Worm (Caenorhabditis elegans) whole organism, L1 larva: ENCODE results near the gene Y60A9.1.
A peak's percentile ranks its signal among the peaks of the same experiment; 100 is the strongest.

Experiments
- C04F5.9 ChIP-seq: sonication (generic microtip); optimal IDR thresholded peaks from 2 replicates; lab custom pipeline; 2016; ENCODE audit warnings: missing genetic modification characterization, missing compliant biosample characterization
- C16A3.4 ChIP-seq: fragments of 150-350 bp; optimal IDR thresholded peaks from 2 replicates; lab custom pipeline; 2014; ENCODE audit warnings: missing biosample characterization, missing genetic modification characterization
- C34B4.2 ChIP-seq: sonication (generic microtip); optimal IDR thresholded peaks from 2 replicates; lab custom pipeline; 2017; ENCODE audit warnings: mild to moderate bottlenecking, missing genetic modification characterization, missing compliant biosample characterization
- Y116A8C.19 ChIP-seq: sonication (generic microtip); optimal IDR thresholded peaks from 2 replicates; lab custom pipeline; 2016; ENCODE audit warnings: missing compliant biosample characterization, missing genetic modification characterization, borderline replicate concordance
- aha-1 ChIP-seq: fragments of 150-350 bp; optimal IDR thresholded peaks from 2 replicates; lab custom pipeline; 2014; ENCODE audit warnings: missing biosample characterization, missing genetic modification characterization
- alr-1 ChIP-seq: fragments of 200-800 bp; sonication (Bioruptor generic); optimal IDR thresholded peaks from 2 replicates; lab custom pipeline; 2018; ENCODE audit warnings: borderline replicate concordance, mild to moderate bottlenecking, missing genetic modification characterization, missing compliant biosample characterization
- ama-1 ChIP-seq: fragments of 150-350 bp; optimal IDR thresholded peaks from 2 replicates; lab custom pipeline; 2014
- blmp-1 ChIP-seq: fragments of 150-350 bp; optimal IDR thresholded peaks from 2 replicates; lab custom pipeline; 2014; ENCODE audit warnings: missing biosample characterization, missing genetic modification characterization
- ceh-8 ChIP-seq: fragments of 200-800 bp; sonication (Bioruptor generic); optimal IDR thresholded peaks from 2 replicates; lab custom pipeline; 2018; ENCODE audit warnings: mild to moderate bottlenecking, missing genetic modification characterization, moderate library complexity, missing compliant biosample characterization
- ceh-90 ChIP-seq: sonication (generic microtip); optimal IDR thresholded peaks from 2 replicates; lab custom pipeline; 2016; ENCODE audit warnings: missing genetic modification characterization, missing compliant biosample characterization
- dpl-1 ChIP-seq, 3 experiments: fragments of 150-350 bp in 2 of 3; sonication (generic microtip) in 1 of 3; optimal IDR thresholded peaks; 2 replicates each; lab custom pipeline; 2014 to 2017; ENCODE audit warnings: missing biosample characterization in 3 of 3, missing genetic modification characterization in 3 of 3, missing genetic modification reagents in 3 of 3
- dsc-1 ChIP-seq: sonication (generic microtip); optimal IDR thresholded peaks from 2 replicates; lab custom pipeline; 2016; ENCODE audit warnings: mild to moderate bottlenecking, missing genetic modification characterization, missing compliant biosample characterization
- efl-1 ChIP-seq, 4 experiments: fragments of 150-350 bp; optimal IDR thresholded peaks in 3 of 4; peaks in 1 of 4; 1 replicate in 1 of 4; 2 replicates in 3 of 4; lab custom pipeline; 2014; ENCODE audit warnings: missing biosample characterization in 2 of 4, missing genetic modification characterization in 2 of 4, missing genetic modification reagents in 2 of 4
- elt-2 ChIP-seq: sonication (generic microtip); optimal IDR thresholded peaks from 2 replicates; lab custom pipeline; 2016; ENCODE audit warnings: missing genetic modification characterization, mild to moderate bottlenecking, inconsistent platforms, missing compliant biosample characterization, missing genetic modification reagents
- ets-5 ChIP-seq: fragments of 200-800 bp; sonication (Bioruptor generic); IDR thresholded peaks from 2 replicates; pipeline ENCODE4 v1.3.6; 2022; ENCODE audit warnings: missing genetic modification characterization, missing compliant biosample characterization
- fkh-10 ChIP-seq: sonication (generic microtip); optimal IDR thresholded peaks from 2 replicates; lab custom pipeline; 2017; ENCODE audit warnings: missing biosample characterization, missing genetic modification reagents, missing genetic modification characterization
- fkh-4 ChIP-seq: sonication (generic microtip); optimal IDR thresholded peaks from 2 replicates; lab custom pipeline; 2016; ENCODE audit warnings: missing compliant biosample characterization, missing genetic modification characterization, borderline replicate concordance
- isw-1 ChIP-seq: fragments of 200-800 bp; sonication (Bioruptor generic); IDR thresholded peaks from 2 replicates; pipeline ENCODE4 v1.3.6; 2022; ENCODE audit warnings: missing genetic modification characterization, missing compliant biosample characterization
- lin-15B ChIP-seq: fragments of 150-350 bp; sonication (generic microtip); optimal IDR thresholded peaks from 3 replicates; lab custom pipeline; 2014; ENCODE audit warnings: missing biosample characterization, missing genetic modification characterization
- lin-39 ChIP-seq: fragments of 150-350 bp; optimal IDR thresholded peaks from 2 replicates; lab custom pipeline; 2014; ENCODE audit warnings: missing biosample characterization, missing genetic modification reagents, missing genetic modification characterization
- lir-3 ChIP-seq: sonication (generic microtip); optimal IDR thresholded peaks from 2 replicates; lab custom pipeline; 2016; ENCODE audit warnings: mild to moderate bottlenecking, missing genetic modification characterization, moderate library complexity, missing compliant biosample characterization; ENCODE audit not compliant: poor library complexity
- lsy-2 ChIP-seq, 2 experiments: fragments of 150-350 bp; optimal IDR thresholded peaks; 2 replicates each; lab custom pipeline; 2014; ENCODE audit warnings: missing biosample characterization in 2 of 2, missing genetic modification characterization in 2 of 2
- mab-9 ChIP-seq: fragments of 200-800 bp; sonication (Bioruptor generic); IDR thresholded peaks from 2 replicates; pipeline ENCODE4 v1.3.6; 2022; ENCODE audit warnings: missing genetic modification reagents, missing genetic modification characterization, missing compliant biosample characterization
- mdl-1 ChIP-seq, 2 experiments: fragments of 150-350 bp; optimal IDR thresholded peaks; 2 replicates each; lab custom pipeline; 2014 to 2017; ENCODE audit warnings: missing biosample characterization in 2 of 2, missing genetic modification characterization in 2 of 2, inconsistent platforms in 1 of 2
- mep-1 ChIP-seq: fragments of 150-350 bp; optimal IDR thresholded peaks from 2 replicates; lab custom pipeline; 2014; ENCODE audit warnings: missing biosample characterization, missing genetic modification characterization
- nhr-11 ChIP-seq: fragments of 150-350 bp; optimal IDR thresholded peaks from 2 replicates; lab custom pipeline; 2014; ENCODE audit warnings: missing biosample characterization, missing genetic modification characterization
- nhr-12 ChIP-seq: sonication (generic microtip); optimal IDR thresholded peaks from 2 replicates; lab custom pipeline; 2017; ENCODE audit warnings: missing biosample characterization, missing genetic modification characterization
- nhr-19 ChIP-seq: fragments of 200-800 bp; sonication (Bioruptor generic); conservative IDR thresholded peaks from 2 replicates; pipeline ENCODE4 v1.3.6; 2022; ENCODE audit warnings: missing genetic modification characterization, missing compliant biosample characterization
- nhr-237 ChIP-seq: fragments of 150-350 bp; optimal IDR thresholded peaks from 2 replicates; lab custom pipeline; 2014; ENCODE audit warnings: missing biosample characterization, missing genetic modification characterization
- nhr-47 ChIP-seq: sonication (generic microtip); optimal IDR thresholded peaks from 2 replicates; lab custom pipeline; 2016; ENCODE audit warnings: mild to moderate bottlenecking, missing genetic modification characterization, moderate library complexity, missing compliant biosample characterization
- nhr-71 ChIP-seq: sonication (generic microtip); optimal IDR thresholded peaks from 2 replicates; lab custom pipeline; 2016; ENCODE audit warnings: mild to moderate bottlenecking, missing genetic modification characterization, moderate library complexity, missing compliant biosample characterization
- nhr-77 ChIP-seq: fragments of 150-350 bp; optimal IDR thresholded peaks from 2 replicates; lab custom pipeline; 2014; ENCODE audit warnings: missing biosample characterization, missing genetic modification characterization
- nhr-84 ChIP-seq: sonication (generic microtip); optimal IDR thresholded peaks from 2 replicates; lab custom pipeline; 2017; ENCODE audit warnings: missing biosample characterization, missing genetic modification characterization
- nhr-85 ChIP-seq: sonication (generic microtip); peaks from one replicate; lab custom pipeline; 2016; ENCODE audit warnings: missing genetic modification characterization, inconsistent platforms, missing compliant biosample characterization
- pax-3 ChIP-seq: fragments of 200-800 bp; sonication (Bioruptor generic); optimal IDR thresholded peaks from 2 replicates; lab custom pipeline; 2018; ENCODE audit warnings: mild to moderate bottlenecking, missing genetic modification characterization, moderate library complexity, missing compliant biosample characterization
- skn-1 ChIP-seq: fragments of 150-350 bp; optimal IDR thresholded peaks from 2 replicates; lab custom pipeline; 2014; ENCODE audit warnings: missing biosample characterization, missing genetic modification characterization
- sptf-1 ChIP-seq: fragments of 150-350 bp; optimal IDR thresholded peaks from 2 replicates; lab custom pipeline; 2014; ENCODE audit warnings: missing biosample characterization, missing genetic modification characterization
- sup-37 ChIP-seq: fragments of 200-800 bp; sonication (Bioruptor generic); optimal IDR thresholded peaks from 2 replicates; lab custom pipeline; 2018; ENCODE audit warnings: mild to moderate bottlenecking, missing genetic modification characterization, missing compliant biosample characterization
- unc-130 ChIP-seq: fragments of 150-350 bp; optimal IDR thresholded peaks from 2 replicates; lab custom pipeline; 2017; ENCODE audit warnings: missing biosample characterization, missing genetic modification characterization, inconsistent platforms
- unc-86 ChIP-seq: sonication (generic microtip); optimal IDR thresholded peaks from 2 replicates; lab custom pipeline; 2016; ENCODE audit warnings: missing genetic modification characterization, missing compliant biosample characterization
- vab-15 ChIP-seq: sonication (generic microtip); optimal IDR thresholded peaks from 2 replicates; lab custom pipeline; 2017; ENCODE audit warnings: missing genotype, mild to moderate bottlenecking, missing genetic modification characterization, missing compliant biosample characterization
- zip-4 ChIP-seq: fragments of 200-800 bp; sonication (Bioruptor generic); optimal IDR thresholded peaks from 2 replicates; lab custom pipeline; 2018; ENCODE audit warnings: mild to moderate bottlenecking, missing genetic modification characterization, moderate library complexity, missing compliant biosample characterization
- ztf-4 ChIP-seq: fragments of 150-350 bp; optimal IDR thresholded peaks from 2 replicates; lab custom pipeline; 2014; ENCODE audit warnings: missing biosample characterization, missing genetic modification characterization

The Y60A9.1 gene

DNA sequence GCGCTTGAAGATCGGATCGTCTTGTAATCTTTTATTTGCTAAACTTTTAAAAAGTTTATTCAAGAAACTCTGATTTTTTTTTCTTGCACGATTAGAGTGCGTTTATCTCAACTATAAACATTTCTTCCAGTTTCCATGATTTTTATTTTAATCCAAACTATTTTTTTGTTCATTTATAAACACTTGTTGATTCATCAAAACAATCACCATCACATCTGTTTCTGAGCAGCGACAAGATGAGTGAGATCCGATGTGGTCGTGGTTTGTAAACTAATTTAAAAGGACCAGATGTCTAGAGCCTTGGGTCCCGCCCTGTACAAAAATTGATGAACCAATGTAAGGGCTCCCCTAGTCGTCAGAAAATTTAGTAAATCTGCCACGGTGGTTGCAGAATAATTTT lies 6.1 kb upstream of the Y60A9.1 start:
- TF ChIP-seq isw-1 (GFP tag; lab: Robert Waterston, UW), result no peak
- TF ChIP-seq nhr-237 (tag; lab: Kevin White, UChicago), result no peak
- peak; percentile 73 for TF ChIP-seq fkh-4 (tag; lab: Kevin White, UChicago)
- TF ChIP-seq skn-1 (tag; lab: Kevin White, UChicago), result no peak
- no peak for TF ChIP-seq lin-15B (tag; lab: Kevin White, UChicago)
- TF ChIP-seq dsc-1 (tag; lab: Kevin White, UChicago), result peak; percentile 95

DNA sequence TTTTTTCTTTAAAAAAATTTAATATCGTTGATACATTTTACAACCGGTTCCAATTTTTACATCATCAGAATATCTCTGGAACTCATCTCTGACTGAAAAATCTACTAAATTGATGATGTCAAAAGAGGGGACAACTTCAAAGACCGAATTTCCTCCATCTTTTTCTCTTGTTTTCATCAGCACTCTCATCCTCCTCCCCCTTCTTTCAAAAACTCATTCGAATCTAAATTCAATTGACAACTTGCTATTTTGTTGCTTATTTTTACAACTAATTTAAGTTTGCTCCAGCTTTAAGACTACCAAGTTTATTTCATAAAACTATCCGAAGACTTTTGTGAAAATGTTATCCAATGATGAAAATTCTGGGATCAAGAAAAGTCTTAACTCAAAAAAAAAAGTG lies 3.9 kb upstream of the Y60A9.1 start:
- TF ChIP-seq C04F5.9 (tag; lab: Kevin White, UChicago) (no peak), C16A3.4 (no peak), nhr-77 (tag; lab: Kevin White, UChicago) (no peak), unc-86 (no peak), lir-3 (tag; lab: Kevin White, UChicago) (no peak), mdl-1 (tag; optimal IDR thresholded peaks at IDR 0.05; lab: Kevin White, UChicago) (no peak), fkh-10 (GFP tag; lab: Kevin White, UChicago) (peak; percentile 65)
- TF ChIP-seq, all 84 proteins: peak for 1

DNA sequence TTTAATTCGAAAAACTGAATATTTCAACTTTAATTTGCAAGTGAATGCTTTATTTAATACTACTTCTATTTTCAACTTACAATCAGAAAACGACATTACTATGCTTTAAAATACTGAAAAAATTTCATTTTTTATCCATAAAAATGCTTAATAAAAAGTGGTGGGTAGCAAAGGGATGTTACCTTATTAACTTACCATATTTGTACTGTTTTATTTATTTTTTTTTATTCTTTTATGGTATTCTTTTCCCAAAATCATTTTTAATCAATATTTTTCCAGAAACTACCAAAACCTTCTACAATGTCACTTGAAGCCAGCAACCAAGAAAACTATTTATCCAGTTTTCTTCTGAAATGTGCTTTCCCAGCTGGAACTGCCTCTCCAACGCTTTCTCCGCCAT lies 12.2 kb downstream of the Y60A9.1 start, which contains the start of gene Y60A9.3:
TSS of gene Y60A9.3 (plus strand) at position 301 of the 400 bp plus-strand sequence.
- TF ChIP-seq nhr-84 (tag; lab: Kevin White, UChicago) (no peak), nhr-237 (tag; lab: Kevin White, UChicago) (no peak), elt-2 (no peak), nhr-85 (tag; lab: Kevin White, UChicago) (no peak), ztf-4 (no peak), zip-4 (no peak), Y116A8C.19 (no peak), aha-1 (tag; lab: Kevin White, UChicago) (no peak), nhr-19 (GFP tag; lab: Robert Waterston, UW) (no peak), ceh-8 (GFP tag; lab: Kevin White, UChicago) (no peak), dsc-1 (tag; lab: Kevin White, UChicago) (no peak), ama-1 (no peak), mab-9 (no peak), lin-15B (tag; lab: Kevin White, UChicago) (no peak), alr-1 (tag; lab: Kevin White, UChicago) (no peak), pax-3 (tag; lab: Kevin White, UChicago) (no peak), nhr-71 (tag; lab: Kevin White, UChicago) (no peak), mep-1 (tag; lab: Kevin White, UChicago) (no peak), lsy-2 (tag; optimal IDR thresholded peaks at IDR 0.05; lab: Kevin White, UChicago) (no peak), nhr-47 (tag; lab: Kevin White, UChicago) (no peak)

DNA sequence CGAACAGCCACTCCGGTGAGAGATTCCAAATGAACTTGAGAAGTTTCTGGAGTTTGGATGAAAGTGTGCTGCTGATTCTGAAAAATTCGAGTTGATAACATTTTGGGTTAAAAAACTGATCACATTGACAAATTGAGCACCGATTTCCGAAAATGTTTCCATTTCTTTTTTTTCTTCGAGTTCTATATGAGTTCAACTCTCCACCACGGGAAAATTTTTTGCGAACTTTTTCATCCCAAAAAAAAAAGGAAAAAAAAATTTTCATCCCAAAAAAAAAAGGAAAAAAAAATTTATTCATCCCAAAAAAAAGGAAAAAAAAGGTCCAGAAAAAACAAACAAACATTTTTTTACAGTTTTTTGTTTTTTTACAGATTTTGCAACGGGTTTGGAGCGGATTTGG lies 18.0 kb downstream of the Y60A9.1 start, which contains the start of gene Y60A9A.1:
TSS of gene Y60A9A.1 (minus strand) at position 101 of the 400 bp plus-strand sequence.
- TF ChIP-seq C34B4.2 (tag; lab: Kevin White, UChicago) (no peak), dpl-1 (GFP tag; optimal IDR thresholded peaks at IDR 0.05; lab: Kevin White, UChicago) (no peak), isw-1 (GFP tag; lab: Robert Waterston, UW) (no peak), ets-5 (GFP tag; lab: Robert Waterston, UW) (no peak), nhr-12 (tag; lab: Kevin White, UChicago) (no peak), skn-1 (tag; lab: Kevin White, UChicago) (no peak), vab-15 (tag; lab: Kevin White, UChicago) (no peak), lin-39 (tag; lab: Kevin White, UChicago) (no peak), ceh-90 (tag; lab: Kevin White, UChicago) (no peak), nhr-11 (tag; lab: Kevin White, UChicago) (no peak), sptf-1 (tag; lab: Kevin White, UChicago) (no peak), alr-1 (tag; lab: Kevin White, UChicago) (no peak), blmp-1 (tag; lab: Kevin White, UChicago) (no peak), unc-130 (tag; lab: Kevin White, UChicago) (no peak), nhr-47 (tag; lab: Kevin White, UChicago) (no peak), efl-1 (optimal IDR thresholded peaks at IDR 0.05; lab: Kevin White, UChicago) (no peak), efl-1 (GFP tag; optimal IDR thresholded peaks at IDR 0.05 in 1 of 2; lab: Kevin White, UChicago) (no peak), sup-37 (no peak)
